Worm (Caenorhabditis elegans) whole organism, L3 larva: ENCODE data around the gene C39F7.1.

Experiments
- R02D3.7 ChIP-seq: fragments of 150-350 bp; optimal IDR thresholded peaks from 2 replicates; lab custom pipeline; 2014; ENCODE audit warnings: missing biosample characterization, missing genetic modification characterization
- fkh-10 ChIP-seq: sonication (generic microtip); optimal IDR thresholded peaks from 2 replicates; lab custom pipeline; 2017; ENCODE audit warnings: missing biosample characterization, missing genetic modification reagents, missing genetic modification characterization
- lin-39 ChIP-seq: fragments of 150-350 bp; optimal IDR thresholded peaks from 2 replicates; lab custom pipeline; 2018; ENCODE audit warnings: missing biosample characterization, missing genetic modification reagents, missing genetic modification characterization
- mdl-1 ChIP-seq: fragments of 150-350 bp; optimal IDR thresholded peaks from 2 replicates; lab custom pipeline; 2014; ENCODE audit warnings: missing biosample characterization, missing genetic modification characterization
- skn-1 ChIP-seq: fragments of 150-350 bp; optimal IDR thresholded peaks from 2 replicates; lab custom pipeline; 2014; ENCODE audit warnings: missing biosample characterization, missing genetic modification characterization
- unc-39 ChIP-seq: sonication (generic microtip); optimal IDR thresholded peaks from 4 replicates; lab custom pipeline; 2017; ENCODE audit warnings: missing biosample characterization, missing genetic modification characterization
- ztf-4 ChIP-seq: fragments of 150-350 bp; optimal IDR thresholded peaks from 2 replicates; lab custom pipeline; 2014; ENCODE audit warnings: missing biosample characterization, missing genetic modification characterization

- no peak for TF ChIP-seq R02D3.7 (tag; lab: Kevin White, UChicago)
- no peak for TF ChIP-seq skn-1 (tag; lab: Kevin White, UChicago)
- TF ChIP-seq fkh-10, result no peak
- no peak for TF ChIP-seq unc-39
- no peak for TF ChIP-seq mdl-1 (tag; lab: Kevin White, UChicago)
- TF ChIP-seq lin-39 (tag; lab: Kevin White, UChicago), result no peak
- no peak for TF ChIP-seq ztf-4 (tag; lab: Kevin White, UChicago)
Measured at ce11 chrV:1244021-1244708, 16.0 kb upstream of the C39F7.1 start.
